Worm (Caenorhabditis elegans) whole organism, late embryonic: ENCODE data around the gene C05G5.3.

Experiments
- C38D4.7 ChIP-seq: fragments of 200-800 bp; sonication (Bioruptor generic); optimal IDR thresholded peaks from 2 replicates; lab custom pipeline; 2018; ENCODE audit warnings: mild to moderate bottlenecking, missing genetic modification characterization, moderate library complexity, missing compliant biosample characterization
- ahr-1 ChIP-seq: sonication (generic microtip); optimal IDR thresholded peaks from 2 replicates; lab custom pipeline; 2016; ENCODE audit warnings: missing genetic modification characterization, missing compliant biosample characterization
- ama-1 ChIP-seq: fragments of 150-350 bp; optimal IDR thresholded peaks from 2 replicates; lab custom pipeline; 2014
- ceh-34 ChIP-seq: sonication (generic microtip); optimal IDR thresholded peaks from 2 replicates; lab custom pipeline; 2016; ENCODE audit warnings: mild to moderate bottlenecking, missing genetic modification characterization, missing compliant biosample characterization
- che-1 ChIP-seq: sonication (generic microtip); optimal IDR thresholded peaks from 2 replicates; lab custom pipeline; 2016; ENCODE audit warnings: mild to moderate bottlenecking, missing genetic modification characterization, missing compliant biosample characterization
- dmd-4 ChIP-seq: sonication (generic microtip); optimal IDR thresholded peaks from 2 replicates; lab custom pipeline; 2016; ENCODE audit warnings: borderline replicate concordance, missing genetic modification characterization, missing compliant biosample characterization
- elt-4 ChIP-seq: sonication (generic microtip); optimal IDR thresholded peaks from 2 replicates; lab custom pipeline; 2016; ENCODE audit warnings: missing genetic modification characterization, missing compliant biosample characterization
- hlh-30 ChIP-seq: sonication (generic microtip); optimal IDR thresholded peaks from 2 replicates; lab custom pipeline; 2017; ENCODE audit warnings: antibody characterized with exemption, missing genetic modification characterization, missing compliant biosample characterization; ENCODE audit not compliant: insufficient read depth
- nfya-1 ChIP-seq: sonication (generic microtip); optimal IDR thresholded peaks from 2 replicates; lab custom pipeline; 2017; ENCODE audit warnings: missing genetic modification characterization, mild to moderate bottlenecking, missing compliant biosample characterization, antibody characterized with exemption, moderate library complexity
- nhr-11 ChIP-seq: fragments of 150-350 bp; optimal IDR thresholded peaks from 2 replicates; lab custom pipeline; 2014; ENCODE audit warnings: missing biosample characterization, missing genetic modification characterization
- nhr-232 ChIP-seq: sonication (generic microtip); optimal IDR thresholded peaks from 2 replicates; lab custom pipeline; 2016; ENCODE audit warnings: missing genetic modification characterization, missing compliant biosample characterization
- ref-2 ChIP-seq: sonication (generic microtip); optimal IDR thresholded peaks from 2 replicates; lab custom pipeline; 2016; ENCODE audit warnings: missing genetic modification characterization, missing compliant biosample characterization
- sox-4 ChIP-seq: sonication (generic microtip); optimal IDR thresholded peaks from 2 replicates; lab custom pipeline; 2017; ENCODE audit warnings: mild to moderate bottlenecking, missing genetic modification characterization, inconsistent platforms, missing compliant biosample characterization

DNA sequence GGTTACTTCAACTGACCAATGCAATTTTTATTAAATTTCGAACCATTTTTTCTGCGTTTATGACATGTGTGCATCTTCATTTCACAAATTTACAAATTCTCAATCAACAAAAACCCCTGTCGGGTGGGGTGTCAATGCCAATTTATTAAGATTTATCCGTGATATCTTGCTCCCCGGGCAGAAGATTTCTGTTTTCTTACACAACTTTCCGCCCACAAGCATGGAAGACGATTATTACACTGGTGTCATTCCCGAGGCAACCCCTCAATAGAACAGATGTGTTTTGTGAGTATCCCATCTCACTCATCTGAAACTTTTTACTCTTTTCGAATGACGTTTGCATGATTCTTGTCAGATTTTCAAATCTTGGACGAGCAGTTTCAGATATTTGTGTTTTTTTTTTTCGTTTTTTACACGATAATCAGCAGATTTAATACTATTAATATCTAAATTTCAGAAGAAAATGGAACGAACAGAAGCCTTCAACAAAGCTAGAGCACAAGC lies 19.9 kb downstream of the C05G5.3 start, which contains the start of gene F33C8.4:
- TF ChIP-seq elt-4 (tag; lab: Kevin White, UChicago) (no peak), ahr-1 (no peak), che-1 (tag; lab: Kevin White, UChicago) (no peak), sox-4 (tag; lab: Kevin White, UChicago) (no peak), ceh-34 (tag; lab: Kevin White, UChicago) (no peak), hlh-30 (tag; lab: Kevin White, UChicago) (no peak), dmd-4 (tag; lab: Kevin White, UChicago) (no peak), nhr-232 (tag; lab: Kevin White, UChicago) (no peak), nfya-1 (tag; lab: Kevin White, UChicago) (no peak), C38D4.7 (GFP tag; lab: Kevin White, UChicago) (no peak), ama-1 (no peak), nhr-11 (tag; lab: Kevin White, UChicago) (no peak), ref-2 (no peak)
